Worm (Caenorhabditis elegans) whole organism, L4 larva: ENCODE data around the gene fipr-19.
A peak's percentile ranks its signal among the peaks of the same experiment; 100 is the strongest.

Experiments used
- F10B5.3 ChIP-seq: sonication (generic microtip); optimal IDR thresholded peaks from 2 replicates; lab custom pipeline; 2016; ENCODE audit warnings: mild to moderate bottlenecking, missing genetic modification characterization, missing compliant biosample characterization
- F26F4.8 ChIP-seq: fragments of 200-800 bp; sonication (Bioruptor generic); conservative IDR thresholded peaks from 2 replicates; pipeline ENCODE4 v1.3.6; 2022; ENCODE audit warnings: missing genetic modification characterization, missing compliant biosample characterization
- F44E2.7 ChIP-seq: fragments of 200-800 bp; sonication (Bioruptor generic); IDR thresholded peaks from 2 replicates; pipeline ENCODE4 v2.1.2; 2022; ENCODE audit warnings: missing genetic modification characterization, missing compliant biosample characterization
- T26A8.4 ChIP-seq: fragments of 200-800 bp; sonication (Bioruptor generic); IDR thresholded peaks from 2 replicates; pipeline ENCODE4 v1.3.6; 2022; ENCODE audit warnings: missing genetic modification characterization, missing compliant biosample characterization
- Y105C5A.15 ChIP-seq: fragments of 200-800 bp; sonication (Bioruptor generic); IDR thresholded peaks from 2 replicates; pipeline ENCODE4 v1.3.6; 2022; ENCODE audit warnings: missing genetic modification characterization, missing compliant biosample characterization
- aha-1 ChIP-seq: fragments of 150-350 bp; peaks from one replicate; lab custom pipeline; 2014; ENCODE audit warnings: missing biosample characterization, missing genetic modification characterization
- arid-1 ChIP-seq: fragments of 200-800 bp; sonication (Bioruptor generic); conservative IDR thresholded peaks from 2 replicates; pipeline ENCODE4 v1.3.6; 2022; ENCODE audit warnings: missing genetic modification reagents, missing genetic modification characterization, missing compliant biosample characterization
- ceh-20 ChIP-seq: fragments of 200-800 bp; sonication (Bioruptor generic); IDR thresholded peaks from 2 replicates; pipeline ENCODE4 v1.3.6; 2022; ENCODE audit warnings: missing genetic modification reagents, missing genetic modification characterization, missing compliant biosample characterization
- ceh-28 ChIP-seq: fragments of 150-350 bp; optimal IDR thresholded peaks from 2 replicates; lab custom pipeline; 2014; ENCODE audit warnings: missing biosample characterization, missing genetic modification reagents, missing genetic modification characterization
- ceh-44 ChIP-seq: fragments of 200-800 bp; sonication (Bioruptor generic); IDR thresholded peaks from 2 replicates; pipeline ENCODE4 v1.3.6; 2022; ENCODE audit warnings: missing genetic modification reagents, missing genetic modification characterization, missing compliant biosample characterization
- ces-1 ChIP-seq: fragments of 150-350 bp; sonication (generic microtip); optimal IDR thresholded peaks from 4 replicates; lab custom pipeline; 2014; ENCODE audit warnings: missing biosample characterization, missing genetic modification reagents, missing genetic modification characterization
- cey-2 ChIP-seq: sonication (generic microtip); optimal IDR thresholded peaks from 3 replicates; lab custom pipeline; 2017; ENCODE audit warnings: missing genetic modification characterization, mild to moderate bottlenecking, missing compliant biosample characterization, antibody characterized with exemption, borderline replicate concordance; ENCODE audit not compliant: insufficient read depth
- ctbp-1 ChIP-seq: fragments of 200-800 bp; sonication (Bioruptor generic); IDR thresholded peaks from 2 replicates; pipeline ENCODE4 v1.3.6; 2022; ENCODE audit warnings: missing genetic modification reagents, missing genetic modification characterization, missing compliant biosample characterization
- daf-16 ChIP-seq, 3 experiments: sonication (generic microtip); optimal IDR thresholded peaks; 2 replicates each; lab custom pipeline; 2016 to 2017; ENCODE audit warnings: missing genetic modification characterization in 3 of 3, missing genetic modification reagents in 3 of 3, mild to moderate bottlenecking in 2 of 3, missing compliant biosample characterization in 2 of 3, missing biosample characterization in 1 of 3, moderate library complexity in 1 of 3
- dmd-8 ChIP-seq: fragments of 200-800 bp; sonication (Bioruptor generic); IDR thresholded peaks from 2 replicates; pipeline ENCODE4 v1.3.6; 2022; ENCODE audit warnings: missing genetic modification characterization, missing compliant biosample characterization
- dmd-9 ChIP-seq: fragments of 200-800 bp; sonication (Bioruptor generic); IDR thresholded peaks from 2 replicates; pipeline ENCODE4 v1.3.6; 2022; ENCODE audit warnings: missing genetic modification reagents, missing genetic modification characterization, missing compliant biosample characterization
- fkh-10 ChIP-seq: fragments of 150-350 bp; optimal IDR thresholded peaks from 2 replicates; lab custom pipeline; 2014; ENCODE audit warnings: missing biosample characterization, missing genetic modification reagents, missing genetic modification characterization
- gei-8 ChIP-seq: fragments of 200-800 bp; sonication (Bioruptor generic); optimal IDR thresholded peaks from 2 replicates; lab custom pipeline; 2018; ENCODE audit warnings: mild to moderate bottlenecking, missing genetic modification characterization, missing compliant biosample characterization
- hif-1 ChIP-seq, 2 experiments: sonication (generic microtip); optimal IDR thresholded peaks; 2 replicates each; lab custom pipeline; 2016 to 2017; ENCODE audit warnings: missing compliant biosample characterization in 2 of 2, missing genetic modification characterization in 2 of 2, missing genetic modification reagents in 2 of 2, missing genotype in 2 of 2, mild to moderate bottlenecking in 1 of 2
- hlh-11 ChIP-seq: fragments of 200-800 bp; sonication (Bioruptor generic); optimal IDR thresholded peaks from 2 replicates; lab custom pipeline; 2018; ENCODE audit warnings: mild to moderate bottlenecking, missing genetic modification characterization, missing compliant biosample characterization
- hlh-30 ChIP-seq: sonication (generic microtip); optimal IDR thresholded peaks from 2 replicates; lab custom pipeline; 2017; ENCODE audit warnings: antibody characterized with exemption, mild to moderate bottlenecking, missing genetic modification characterization, missing compliant biosample characterization; ENCODE audit not compliant: insufficient read depth
- hmg-1.1 ChIP-seq: fragments of 200-800 bp; sonication (Bioruptor generic); IDR thresholded peaks from 2 replicates; pipeline ENCODE4 v1.3.6; 2022; ENCODE audit warnings: missing genetic modification reagents, missing genetic modification characterization, missing compliant biosample characterization
- jun-1 ChIP-seq: fragments of 150-350 bp; optimal IDR thresholded peaks from 2 replicates; lab custom pipeline; 2014; ENCODE audit warnings: missing biosample characterization, missing genetic modification reagents, missing genetic modification characterization
- lin-13 ChIP-seq: fragments of 150-350 bp; optimal IDR thresholded peaks from 2 replicates; lab custom pipeline; 2014; ENCODE audit warnings: missing biosample characterization, missing genetic modification reagents, missing genetic modification characterization
- lsy-2 ChIP-seq, 2 experiments: fragments of 150-350 bp in 1 of 2; sonication (generic microtip) in 1 of 2; optimal IDR thresholded peaks; 2 replicates each; lab custom pipeline; 2014 to 2017; ENCODE audit warnings: missing biosample characterization in 2 of 2, missing genetic modification characterization in 2 of 2
- madf-5 ChIP-seq, 2 experiments: fragments of 200-800 bp; sonication (Bioruptor generic); IDR thresholded peaks; 2 replicates each; pipeline ENCODE4 v1.3.6; 2022; ENCODE audit warnings: missing compliant biosample characterization in 2 of 2, missing genetic modification characterization in 2 of 2
- mes-2 ChIP-seq: sonication (generic microtip); optimal IDR thresholded peaks from 2 replicates; lab custom pipeline; 2016; ENCODE audit warnings: missing genotype, mild to moderate bottlenecking, missing genetic modification characterization, missing compliant biosample characterization; ENCODE audit not compliant: poor library complexity, severe bottlenecking
- nhr-28 ChIP-seq: fragments of 150-350 bp; optimal IDR thresholded peaks from 2 replicates; lab custom pipeline; 2014; ENCODE audit warnings: missing biosample characterization, missing genetic modification characterization
- nhr-42 ChIP-seq: fragments of 200-800 bp; sonication (Bioruptor generic); IDR thresholded peaks from 2 replicates; pipeline ENCODE4 v1.3.6; 2022; ENCODE audit warnings: missing genetic modification characterization, missing compliant biosample characterization
- nhr-6 ChIP-seq: fragments of 150-350 bp; optimal IDR thresholded peaks from 2 replicates; lab custom pipeline; 2014; ENCODE audit warnings: missing biosample characterization, missing genetic modification characterization
- pha-4 ChIP-seq, 2 experiments: fragments of 150-350 bp in 1 of 2; fragments of 200-800 bp in 1 of 2; sonication (Bioruptor generic) in 1 of 2; IDR thresholded peaks in 1 of 2; optimal IDR thresholded peaks in 1 of 2; 2 replicates each; pipeline versions ENCODE4 v1.3.6 to Lab custom; 2014 to 2022; ENCODE audit warnings: missing genetic modification characterization in 2 of 2, missing genetic modification reagents in 2 of 2, missing biosample characterization in 1 of 2, missing compliant biosample characterization in 1 of 2
- pqm-1 ChIP-seq: sonication (generic microtip); optimal IDR thresholded peaks from 2 replicates; lab custom pipeline; 2017; ENCODE audit warnings: missing biosample characterization, missing genetic modification characterization
- sdz-12 ChIP-seq: fragments of 200-800 bp; sonication (Bioruptor generic); optimal IDR thresholded peaks from 2 replicates; lab custom pipeline; 2018; ENCODE audit warnings: mild to moderate bottlenecking, missing genetic modification characterization, missing compliant biosample characterization
- set-16 ChIP-seq: fragments of 200-800 bp; sonication (Bioruptor generic); IDR thresholded peaks from 2 replicates; pipeline ENCODE4 v1.3.6; 2022; ENCODE audit warnings: missing genetic modification reagents, missing genetic modification characterization, missing compliant biosample characterization
- tra-1 ChIP-seq: fragments of 200-800 bp; sonication (Bioruptor generic); IDR thresholded peaks from 2 replicates; pipeline ENCODE4 v1.3.6; 2022; ENCODE audit warnings: missing genetic modification reagents, missing genetic modification characterization, missing compliant biosample characterization
- unc-39 ChIP-seq: sonication (generic microtip); optimal IDR thresholded peaks from 2 replicates; lab custom pipeline; 2017; ENCODE audit warnings: missing biosample characterization, missing genetic modification characterization
- unc-62 ChIP-seq, 3 experiments: fragments of 150-350 bp in 1 of 3; sonication (generic microtip); optimal IDR thresholded peaks in 2 of 3; peaks in 1 of 3; 1 replicate in 1 of 3; 2 replicates in 2 of 3; lab custom pipeline; 2014 to 2017; ENCODE audit warnings: missing biosample characterization in 3 of 3, missing genetic modification characterization in 3 of 3, missing genetic modification reagents in 3 of 3, missing genotype in 1 of 3
- zfp-2 ChIP-seq: sonication (generic microtip); optimal IDR thresholded peaks from 2 replicates; lab custom pipeline; 2016; ENCODE audit warnings: mild to moderate bottlenecking, missing genetic modification characterization, missing compliant biosample characterization
- zfp-3 ChIP-seq: fragments of 200-800 bp; sonication (Bioruptor generic); conservative IDR thresholded peaks from 2 replicates; pipeline ENCODE4 v1.3.6; 2022; ENCODE audit warnings: missing genetic modification reagents, missing genetic modification characterization, missing compliant biosample characterization
- zip-2 ChIP-seq: fragments of 150-350 bp; optimal IDR thresholded peaks from 2 replicates; lab custom pipeline; 2014; ENCODE audit warnings: missing biosample characterization, missing genetic modification characterization
- ztf-7 ChIP-seq: fragments of 150-350 bp; optimal IDR thresholded peaks from 2 replicates; lab custom pipeline; 2014; ENCODE audit warnings: missing biosample characterization, missing genetic modification characterization

Gene fipr-19

ce11 chrIII:7458846-7459365 is at the start of gene fipr-19, which contains the start of gene fipr-18:
Gene fipr-19 (minus strand): TSS chrIII:7458946.
Gene fipr-18 (plus strand): TSS chrIII:7459315.
- no peak for TF ChIP-seq arid-1 (GFP tag; lab: Robert Waterston, UW)
- no peak for TF ChIP-seq lin-13 (GFP tag; lab: Kevin White, UChicago)
- TF ChIP-seq pha-4 (GFP tag; IDR thresholded peaks at IDR 0.05; lab: Robert Waterston, UW): no peak
- TF ChIP-seq pha-4 (tag; optimal IDR thresholded peaks at IDR 0.05; lab: Kevin White, UChicago): no peak
- no peak for TF ChIP-seq daf-16 (GFP tag; optimal IDR thresholded peaks at IDR 0.05; lab: Kevin White, UChicago)
- TF ChIP-seq daf-16 (tag; optimal IDR thresholded peaks at IDR 0.05; lab: Kevin White, UChicago): no peak
- no peak for TF ChIP-seq unc-39 (tag; lab: Kevin White, UChicago)
- no peak for TF ChIP-seq ceh-20 (GFP tag; lab: Robert Waterston, UW)
- TF ChIP-seq T26A8.4 (GFP tag; lab: Robert Waterston, UW): no peak
- no peak for TF ChIP-seq Y105C5A.15 (GFP tag; lab: Robert Waterston, UW)
- no peak for TF ChIP-seq zfp-2 (tag; lab: Kevin White, UChicago)

- TF ChIP-seq tra-1 (GFP tag; lab: Robert Waterston, UW): no peak
- TF ChIP-seq pqm-1 (tag; lab: Kevin White, UChicago): peak; percentile 16
- TF ChIP-seq unc-62 (GFP tag; optimal IDR thresholded peaks at IDR 0.05 in 1 of 2; lab: Kevin White, UChicago): peak in 1 of 2 experiments; percentile 53
- no peak for TF ChIP-seq unc-62 (tag; optimal IDR thresholded peaks at IDR 0.05; lab: Kevin White, UChicago)
- TF ChIP-seq ztf-7: no peak
- no peak for TF ChIP-seq sdz-12 (GFP tag; lab: Kevin White, UChicago)
- peak; percentile 34 for TF ChIP-seq hlh-11
- TF ChIP-seq set-16 (GFP tag; lab: Robert Waterston, UW): no peak
- no peak for TF ChIP-seq zip-2 (tag; lab: Kevin White, UChicago)
- TF ChIP-seq nhr-6 (tag; lab: Kevin White, UChicago): no peak
- TF ChIP-seq, all 104 proteins: peak for 3
These were observed 49.4 kb upstream of the fipr-19 start, which contains the start of gene cls-1 for ce11 chrIII:7508128-7508635. Gene cls-1 (plus strand): TSS chrIII:7508178.

- TF ChIP-seq zfp-2 (tag; lab: Kevin White, UChicago) (no peak), aha-1 (tag; lab: Kevin White, UChicago) (peak; percentile 70), F44E2.7 (GFP tag; lab: Robert Waterston, UW) (no peak)
These were observed 48.2 kb upstream of the fipr-19 start for ce11 chrIII:7506983-7507382.

- TF ChIP-seq cey-2 (tag; lab: Kevin White, UChicago) (no peak), lin-13 (GFP tag; lab: Kevin White, UChicago) (no peak), nhr-28 (tag; lab: Kevin White, UChicago) (peak; percentile 36), nhr-42 (no peak), hlh-30 (tag; lab: Kevin White, UChicago) (peak; percentile 71), F44E2.7 (GFP tag; lab: Robert Waterston, UW) (no peak), ztf-7 (peak; percentile 48), mes-2 (peak; percentile 90), dmd-9 (GFP tag; lab: Robert Waterston, UW) (no peak), hmg-1.1 (GFP tag; lab: Robert Waterston, UW) (peak; percentile 56; the same call in 1 of the 2 replicates), arid-1 (GFP tag; lab: Robert Waterston, UW) (0 out of 2 replicates have a peak, but pooled peaks have one; percentile 36), fkh-10 (GFP tag; lab: Kevin White, UChicago) (peak; percentile 15), madf-5 (GFP tag; IDR thresholded peaks at IDR 0.05; lab: Robert Waterston, UW) (no peak), gei-8 (GFP tag; lab: Kevin White, UChicago) (no peak), ces-1 (peak; percentile 24), ceh-44 (no peak), zfp-3 (0 out of 2 replicates have a peak, but pooled peaks have one; percentile 26), unc-39 (tag; lab: Kevin White, UChicago) (no peak), F26F4.8 (GFP tag; lab: Robert Waterston, UW) (no peak), hif-1 (tag; optimal IDR thresholded peaks at IDR 0.05; lab: Kevin White, UChicago) (peak in 1 of 2 experiments; percentile 34), lsy-2 (tag; optimal IDR thresholded peaks at IDR 0.05; lab: Kevin White, UChicago) (peak in 1 of 2 experiments; percentile 91), ctbp-1 (no peak), ceh-28 (tag; lab: Kevin White, UChicago) (no peak), dmd-8 (GFP tag; lab: Robert Waterston, UW) (no peak), F10B5.3 (tag; lab: Kevin White, UChicago) (peak; percentile 54), jun-1 (tag; lab: Kevin White, UChicago) (no peak)
These were observed 40.7 kb upstream of the fipr-19 start, which contains the start of the genes C07H6.9 and sap-140 for ce11 chrIII:7499421-7499902. Gene C07H6.9 (minus strand): TSS chrIII:7499471. Gene sap-140 (plus strand): TSS chrIII:7499738.
